Worm (Caenorhabditis elegans) whole organism, late embryonic: Measurements from ENCODE around the gene srm-4.
A peak's percentile ranks its signal among the peaks of the same experiment; 100 is the strongest.

Experiments used
- C38D4.7 ChIP-seq: fragments of 200-800 bp; sonication (Bioruptor generic); optimal IDR thresholded peaks from 2 replicates; lab custom pipeline; 2018; ENCODE audit warnings: mild to moderate bottlenecking, missing genetic modification characterization, moderate library complexity, missing compliant biosample characterization
- K02D7.2 ChIP-seq: sonication (generic microtip); optimal IDR thresholded peaks from 2 replicates; lab custom pipeline; 2017; ENCODE audit warnings: mild to moderate bottlenecking, missing genetic modification characterization, missing compliant biosample characterization
- T23F11.4 ChIP-seq: fragments of 200-800 bp; sonication (Bioruptor generic); optimal IDR thresholded peaks from 2 replicates; lab custom pipeline; 2018; ENCODE audit warnings: mild to moderate bottlenecking, missing genetic modification characterization, missing compliant biosample characterization
- Y22D7AL.16 ChIP-seq: sonication (generic microtip); optimal IDR thresholded peaks from 2 replicates; lab custom pipeline; 2016; ENCODE audit warnings: missing genetic modification characterization, missing compliant biosample characterization
- ahr-1 ChIP-seq: sonication (generic microtip); optimal IDR thresholded peaks from 2 replicates; lab custom pipeline; 2016; ENCODE audit warnings: missing genetic modification characterization, missing compliant biosample characterization
- ceh-18 ChIP-seq: sonication (generic microtip); optimal IDR thresholded peaks from 2 replicates; lab custom pipeline; 2016; ENCODE audit warnings: missing genetic modification characterization, missing compliant biosample characterization
- ceh-19 ChIP-seq: fragments of 200-800 bp; sonication (Bioruptor generic); optimal IDR thresholded peaks from 2 replicates; lab custom pipeline; 2018; ENCODE audit warnings: mild to moderate bottlenecking, missing genetic modification characterization, missing compliant biosample characterization
- ceh-2 ChIP-seq: sonication (generic microtip); optimal IDR thresholded peaks from 2 replicates; lab custom pipeline; 2016; ENCODE audit warnings: missing genotype, missing genetic modification characterization, missing compliant biosample characterization
- ceh-24 ChIP-seq: sonication (generic microtip); optimal IDR thresholded peaks from 2 replicates; lab custom pipeline; 2016; ENCODE audit warnings: mild to moderate bottlenecking, missing genetic modification characterization, missing compliant biosample characterization
- ceh-48 ChIP-seq: sonication (generic microtip); optimal IDR thresholded peaks from 2 replicates; lab custom pipeline; 2016; ENCODE audit warnings: missing genetic modification characterization, inconsistent platforms, missing compliant biosample characterization
- ceh-9 ChIP-seq: sonication (generic microtip); optimal IDR thresholded peaks from 2 replicates; lab custom pipeline; 2016; ENCODE audit warnings: mild to moderate bottlenecking, missing genetic modification characterization, inconsistent platforms, missing compliant biosample characterization
- che-1 ChIP-seq: sonication (generic microtip); optimal IDR thresholded peaks from 2 replicates; lab custom pipeline; 2016; ENCODE audit warnings: mild to moderate bottlenecking, missing genetic modification characterization, missing compliant biosample characterization
- dmd-4 ChIP-seq: sonication (generic microtip); optimal IDR thresholded peaks from 2 replicates; lab custom pipeline; 2016; ENCODE audit warnings: borderline replicate concordance, missing genetic modification characterization, missing compliant biosample characterization
- dve-1 ChIP-seq: sonication (generic microtip); optimal IDR thresholded peaks from 2 replicates; lab custom pipeline; 2017; ENCODE audit warnings: antibody characterized with exemption, mild to moderate bottlenecking, missing genetic modification characterization, missing compliant biosample characterization
- elt-2 ChIP-seq: sonication (generic microtip); optimal IDR thresholded peaks from 2 replicates; lab custom pipeline; 2016; ENCODE audit warnings: missing genetic modification reagents, missing genetic modification characterization, missing compliant biosample characterization
- elt-4 ChIP-seq: sonication (generic microtip); optimal IDR thresholded peaks from 2 replicates; lab custom pipeline; 2016; ENCODE audit warnings: missing genetic modification characterization, missing compliant biosample characterization
- eyg-1 ChIP-seq: sonication (generic microtip); optimal IDR thresholded peaks from 2 replicates; lab custom pipeline; 2016; ENCODE audit warnings: missing genotype, missing genetic modification characterization, missing compliant biosample characterization
- fkh-6 ChIP-seq: sonication (generic microtip); optimal IDR thresholded peaks from 2 replicates; lab custom pipeline; 2016; ENCODE audit warnings: missing genetic modification characterization, missing compliant biosample characterization
- gmeb-2 ChIP-seq: sonication (generic microtip); optimal IDR thresholded peaks from 2 replicates; lab custom pipeline; 2016; ENCODE audit warnings: missing genetic modification characterization, inconsistent platforms, missing compliant biosample characterization
- hlh-15 ChIP-seq: sonication (generic microtip); optimal IDR thresholded peaks from 2 replicates; lab custom pipeline; 2016; ENCODE audit warnings: missing genetic modification characterization, missing compliant biosample characterization
- hlh-30 ChIP-seq: sonication (generic microtip); optimal IDR thresholded peaks from 2 replicates; lab custom pipeline; 2017; ENCODE audit warnings: antibody characterized with exemption, missing genetic modification characterization, missing compliant biosample characterization; ENCODE audit not compliant: insufficient read depth
- hlh-6 ChIP-seq: sonication (generic microtip); optimal IDR thresholded peaks from 2 replicates; lab custom pipeline; 2016; ENCODE audit warnings: missing genotype, missing genetic modification characterization, missing compliant biosample characterization
- lim-6 ChIP-seq: sonication (generic microtip); optimal IDR thresholded peaks from 2 replicates; lab custom pipeline; 2016; ENCODE audit warnings: missing genetic modification characterization, missing compliant biosample characterization
- mec-3 ChIP-seq: sonication (generic microtip); optimal IDR thresholded peaks from 2 replicates; lab custom pipeline; 2016; ENCODE audit warnings: borderline replicate concordance, missing genetic modification characterization, missing compliant biosample characterization
- nhr-11 ChIP-seq: fragments of 150-350 bp; optimal IDR thresholded peaks from 2 replicates; lab custom pipeline; 2014; ENCODE audit warnings: missing biosample characterization, missing genetic modification characterization
- nhr-232 ChIP-seq: sonication (generic microtip); optimal IDR thresholded peaks from 2 replicates; lab custom pipeline; 2016; ENCODE audit warnings: missing genetic modification characterization, missing compliant biosample characterization
- npax-4 ChIP-seq: sonication (generic microtip); optimal IDR thresholded peaks from 2 replicates; lab custom pipeline; 2016; ENCODE audit warnings: missing genetic modification characterization, missing compliant biosample characterization
- odd-2 ChIP-seq: sonication (generic microtip); optimal IDR thresholded peaks from 2 replicates; lab custom pipeline; 2017; ENCODE audit warnings: antibody characterized with exemption, mild to moderate bottlenecking, missing genetic modification characterization, missing compliant biosample characterization
- pag-3 ChIP-seq: sonication (generic microtip); optimal IDR thresholded peaks from 2 replicates; lab custom pipeline; 2016; ENCODE audit warnings: missing compliant biosample characterization, missing genetic modification characterization, borderline replicate concordance
- pha-4 ChIP-seq: fragments of 150-350 bp; optimal IDR thresholded peaks from 2 replicates; lab custom pipeline; 2018; ENCODE audit warnings: missing biosample characterization, missing genetic modification reagents, missing genetic modification characterization
- pqm-1 ChIP-seq: sonication (generic microtip); optimal IDR thresholded peaks from 2 replicates; lab custom pipeline; 2016; ENCODE audit warnings: missing genetic modification characterization, missing compliant biosample characterization
- ref-2 ChIP-seq: sonication (generic microtip); optimal IDR thresholded peaks from 2 replicates; lab custom pipeline; 2016; ENCODE audit warnings: missing genetic modification characterization, missing compliant biosample characterization
- rnt-1 ChIP-seq: sonication (generic microtip); optimal IDR thresholded peaks from 2 replicates; lab custom pipeline; 2016; ENCODE audit warnings: missing genetic modification characterization, missing compliant biosample characterization
- sdc-2 ChIP-seq: sonication (generic microtip); optimal IDR thresholded peaks from 2 replicates; lab custom pipeline; 2016; ENCODE audit warnings: missing genotype, missing genetic modification characterization, missing compliant biosample characterization
- sox-4 ChIP-seq: sonication (generic microtip); optimal IDR thresholded peaks from 2 replicates; lab custom pipeline; 2017; ENCODE audit warnings: mild to moderate bottlenecking, missing genetic modification characterization, inconsistent platforms, missing compliant biosample characterization
- syd-9 ChIP-seq: sonication (generic microtip); optimal IDR thresholded peaks from 2 replicates; lab custom pipeline; 2016; ENCODE audit warnings: mild to moderate bottlenecking, missing genetic modification characterization, moderate library complexity, missing compliant biosample characterization
- tbx-2 ChIP-seq: sonication (generic microtip); optimal IDR thresholded peaks from 2 replicates; lab custom pipeline; 2016; ENCODE audit warnings: missing genetic modification characterization, missing compliant biosample characterization
- tbx-7 ChIP-seq: sonication (generic microtip); optimal IDR thresholded peaks from 2 replicates; lab custom pipeline; 2016; ENCODE audit warnings: missing genotype, missing genetic modification characterization, missing compliant biosample characterization
- ttx-3 ChIP-seq: sonication (generic microtip); optimal IDR thresholded peaks from 2 replicates; lab custom pipeline; 2016; ENCODE audit warnings: missing genetic modification reagents, missing genetic modification characterization, missing compliant biosample characterization
- unc-3 ChIP-seq, 2 experiments: fragments of 200-800 bp in 1 of 2; sonication (Bioruptor generic) in 1 of 2; sonication (generic microtip) in 1 of 2; conservative IDR thresholded peaks in 1 of 2; optimal IDR thresholded peaks in 1 of 2; 2 replicates each; pipeline versions ENCODE4 v1.3.6 to Lab custom; 2016 to 2022; ENCODE audit warnings: missing compliant biosample characterization in 2 of 2, missing genetic modification characterization in 2 of 2, missing genetic modification reagents in 1 of 2
- unc-55 ChIP-seq: sonication (generic microtip); optimal IDR thresholded peaks from 2 replicates; lab custom pipeline; 2017; ENCODE audit warnings: missing biosample characterization, missing genetic modification reagents, missing genetic modification characterization
- unc-86 ChIP-seq: sonication (generic microtip); optimal IDR thresholded peaks from 2 replicates; lab custom pipeline; 2016; ENCODE audit warnings: missing genetic modification characterization, missing compliant biosample characterization
- zip-5 ChIP-seq: sonication (generic microtip); optimal IDR thresholded peaks from 2 replicates; lab custom pipeline; 2016; ENCODE audit warnings: missing genetic modification characterization, missing compliant biosample characterization
- ztf-16 ChIP-seq: sonication (generic microtip); optimal IDR thresholded peaks from 2 replicates; lab custom pipeline; 2017; ENCODE audit warnings: missing genetic modification characterization, missing compliant biosample characterization

The srm-4 gene

ce11 chrV:14347234-14347826 is 14.1 kb downstream of the srm-4 start, which contains the start of gene cept-2 (continued):
- TF ChIP-seq dmd-4 (tag; lab: Kevin White, UChicago) (no peak), ttx-3 (tag; lab: Kevin White, UChicago) (no peak), fkh-6 (tag; lab: Kevin White, UChicago) (no peak), hlh-15 (tag; lab: Kevin White, UChicago) (no peak), dve-1 (tag; lab: Kevin White, UChicago) (peak; percentile 56), che-1 (tag; lab: Kevin White, UChicago) (no peak), pha-4 (tag; lab: Kevin White, UChicago) (no peak), ahr-1 (tag; lab: Kevin White, UChicago) (peak; percentile 57), mec-3 (no peak), zip-5 (peak; percentile 32), pag-3 (tag; lab: Kevin White, UChicago) (no peak), Y22D7AL.16 (tag; lab: Kevin White, UChicago) (no peak), hlh-6 (no peak), ref-2 (tag; lab: Kevin White, UChicago) (peak; percentile 91), ceh-18 (tag; lab: Kevin White, UChicago) (peak; percentile 77), ceh-2 (tag; lab: Kevin White, UChicago) (peak; percentile 55), C38D4.7 (no peak), pqm-1 (tag; lab: Kevin White, UChicago) (peak; percentile 8), K02D7.2 (tag; lab: Kevin White, UChicago) (no peak), odd-2 (tag; lab: Kevin White, UChicago) (no peak), npax-4 (tag; lab: Kevin White, UChicago) (no peak), rnt-1 (tag; lab: Kevin White, UChicago) (peak; percentile 84), unc-3 (GFP tag; conservative IDR thresholded peaks at IDR 0.05; lab: Robert Waterston, UW) (no peak), unc-3 (tag; optimal IDR thresholded peaks at IDR 0.05; lab: Kevin White, UChicago) (no peak), ceh-9 (tag; lab: Kevin White, UChicago) (no peak), T23F11.4 (GFP tag; lab: Kevin White, UChicago) (no peak), tbx-7 (tag; lab: Kevin White, UChicago) (peak; percentile 65), ceh-24 (tag; lab: Kevin White, UChicago) (no peak), hlh-30 (tag; lab: Kevin White, UChicago) (peak; percentile 4), eyg-1 (tag; lab: Kevin White, UChicago) (no peak), nhr-232 (no peak), sdc-2 (no peak), syd-9 (tag; lab: Kevin White, UChicago) (no peak), unc-86 (tag; lab: Kevin White, UChicago) (peak; percentile 59), lim-6 (tag; lab: Kevin White, UChicago) (peak; percentile 73), unc-55 (GFP tag; lab: Kevin White, UChicago) (no peak), nhr-11 (tag; lab: Kevin White, UChicago) (no peak), elt-2 (no peak), sox-4 (no peak), elt-4 (tag; lab: Kevin White, UChicago) (no peak), tbx-2 (peak; percentile 87), gmeb-2 (tag; lab: Kevin White, UChicago) (peak; percentile 21), ceh-19 (no peak), ztf-16 (tag; lab: Kevin White, UChicago) (peak; percentile 57), ceh-48 (tag; lab: Kevin White, UChicago) (no peak)
